Fruit fly (Drosophila melanogaster): ENCODE results near the gene nht.

nht gene

DNA sequence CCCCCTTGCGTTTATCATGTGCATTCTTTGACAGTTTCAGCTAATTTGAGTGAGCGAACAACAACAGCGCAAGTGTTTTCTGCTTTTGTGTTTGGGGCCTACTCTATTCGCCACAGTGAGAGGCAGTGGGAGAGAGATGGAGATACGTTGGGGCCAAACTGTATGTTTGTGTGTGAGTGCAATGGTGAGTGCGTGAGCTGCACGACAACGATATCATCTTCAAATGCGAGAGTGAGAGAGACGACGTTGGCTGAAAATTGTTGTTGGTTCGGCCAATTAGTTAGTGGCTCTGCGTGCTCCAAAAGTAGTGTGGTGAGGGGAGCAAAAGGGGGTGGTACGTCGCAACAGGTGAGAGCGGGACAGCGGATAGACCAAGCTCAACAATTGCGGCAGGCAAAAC, 20.9 kb upstream of the nht start (continued):
- no peak for TF ChIP-seq grn (GFP tag; optimal IDR thresholded peaks at IDR 0.05)
- TF ChIP-seq Doc2 (GFP tag; IDR thresholded peaks at IDR 0.05), result no peak
- no peak for TF ChIP-seq tup (GFP tag; optimal IDR thresholded peaks at IDR 0.05)
- TF ChIP-seq lov (optimal IDR thresholded peaks at IDR 0.05), result no peak
- TF ChIP-seq lov (GFP tag; IDR thresholded peaks at IDR 0.05), result peak; percentile 43; the same call in 1 of the 3 replicates
- TF ChIP-seq pzg (GFP tag; optimal IDR thresholded peaks at IDR 0.05), result no peak
- TF ChIP-seq NK7.1 (GFP tag; optimal IDR thresholded peaks at IDR 0.05), result no peak
- TF ChIP-seq Nf-YC (tag; optimal IDR thresholded peaks at IDR 0.05), result peak; percentile 93
- TF ChIP-seq bigmax (GFP tag; optimal IDR thresholded peaks at IDR 0.05), result no peak
- TF ChIP-seq Fer1 (GFP tag; optimal IDR thresholded peaks at IDR 0.05), result no peak
- TF ChIP-seq Nf-YB (GFP tag; optimal IDR thresholded peaks at IDR 0.05), result peak; percentile 92
- no peak for TF ChIP-seq CG7372 (GFP tag; IDR thresholded peaks at IDR 0.05)
- TF ChIP-seq CG15269 (tag; optimal IDR thresholded peaks at IDR 0.05), result no peak
- no peak for TF ChIP-seq toy (GFP tag; IDR thresholded peaks at IDR 0.05)
- peak; percentile 61; the same call in 2 of the 4 replicates for TF ChIP-seq chinmo (GFP tag; IDR thresholded peaks at IDR 0.05; ENCODE audit: partially characterized antibody)
- peak; percentile 64; the same call in 1 of the 3 replicates for TF ChIP-seq z (GFP tag; IDR thresholded peaks at IDR 0.05)
- no peak for TF ChIP-seq CG13296 (GFP tag; optimal IDR thresholded peaks at IDR 0.05)
- TF ChIP-seq CG7745 (tag; optimal IDR thresholded peaks at IDR 0.05), result no peak
- TF ChIP-seq amos (GFP tag; IDR thresholded peaks at IDR 0.05; ENCODE audit: partially characterized antibody), result no peak
- TF ChIP-seq CG8924 (tag; optimal IDR thresholded peaks at IDR 0.05), result no peak
- TF ChIP-seq D (optimal IDR thresholded peaks at IDR 0.05), result no peak
- TF ChIP-seq D (GFP tag; optimal IDR thresholded peaks at IDR 0.05), result no peak
- TF ChIP-seq peb (GFP tag; IDR thresholded peaks at IDR 0.05), result no peak
- TF ChIP-seq dysf (GFP tag; IDR thresholded peaks at IDR 0.05), result 0 out of 3 replicates have a peak, but pooled peaks have one; percentile 19
- TF ChIP-seq Sox102F (GFP tag; optimal IDR thresholded peaks at IDR 0.05), result no peak
- no peak for TF ChIP-seq Mad (GFP tag; optimal IDR thresholded peaks at IDR 0.05)
- TF ChIP-seq tgo (GFP tag; IDR thresholded peaks at IDR 0.05), result no peak
- TF ChIP-seq bcd (GFP tag; optimal IDR thresholded peaks at IDR 0.05), result no peak
- TF ChIP-seq sim (GFP tag; IDR thresholded peaks at IDR 0.05), result no peak
- no peak for TF ChIP-seq nerfin-1 (tag; optimal IDR thresholded peaks at IDR 0.05)
- no peak for TF ChIP-seq CG3407 (GFP tag; optimal IDR thresholded peaks at IDR 0.05)
- peak; percentile 47; the same call in 1 of the 2 replicates for TF ChIP-seq sna (GFP tag; IDR thresholded peaks at IDR 0.05; ENCODE audit: partially characterized antibody)
- no peak for TF ChIP-seq CG12744 (GFP tag; optimal IDR thresholded peaks at IDR 0.05)
- no peak for TF ChIP-seq pnt (GFP tag; optimal IDR thresholded peaks at IDR 0.05)
- no peak for TF ChIP-seq Drgx (GFP tag; IDR thresholded peaks at IDR 0.05)
- no peak for TF ChIP-seq CG18011 (GFP tag; optimal IDR thresholded peaks at IDR 0.05)
- TF ChIP-seq CG12236 (GFP tag; optimal IDR thresholded peaks at IDR 0.05), result no peak
- no peak for TF ChIP-seq unpg (GFP tag; optimal IDR thresholded peaks at IDR 0.05)
- 0 out of 2 replicates have a peak, but pooled peaks have one; percentile 25 for TF ChIP-seq CG32767 (GFP tag; IDR thresholded peaks at IDR 0.05)
- no peak for TF ChIP-seq pita (GFP tag; optimal IDR thresholded peaks at IDR 0.05)
- no peak for TF ChIP-seq dpn (GFP tag; optimal IDR thresholded peaks at IDR 0.05)
- TF ChIP-seq HmgD (GFP tag; optimal IDR thresholded peaks at IDR 0.05), result no peak
- TF ChIP-seq HLHmδ (GFP tag; optimal IDR thresholded peaks at IDR 0.05), result no peak
- TF ChIP-seq phol (tag; optimal IDR thresholded peaks at IDR 0.05), result no peak
- no peak for TF ChIP-seq trh (GFP tag; optimal IDR thresholded peaks at IDR 0.05)
- TF ChIP-seq ab (GFP tag; optimal IDR thresholded peaks at IDR 0.05), result no peak
- peak; percentile 44 for TF ChIP-seq Jarid2 (GFP tag; optimal IDR thresholded peaks at IDR 0.05)
- TF ChIP-seq Dek (tag; optimal IDR thresholded peaks at IDR 0.05), result no peak
- TF ChIP-seq vvl (GFP tag; IDR thresholded peaks at IDR 0.05), result peak; percentile 43; the same call in 1 of the 2 replicates
- no peak for TF ChIP-seq CG14667 (GFP tag; IDR thresholded peaks at IDR 0.05)
- TF ChIP-seq CG1832 (GFP tag; optimal IDR thresholded peaks at IDR 0.05), result peak; percentile 65
- TF ChIP-seq Abd-B (GFP tag; optimal IDR thresholded peaks at IDR 0.05), result no peak

Data from whole organism, embryonic.